Worm (Caenorhabditis elegans) whole organism, L4 larva: Measurements from ENCODE around the gene Y57A10A.31.

Experiments used
- D1046.2 ChIP-seq: fragments of 200-800 bp; sonication (Bioruptor generic); IDR thresholded peaks from 2 replicates; pipeline ENCODE4 v1.3.6; 2022; ENCODE audit warnings: missing genetic modification characterization, missing compliant biosample characterization
- F49E8.2 ChIP-seq: sonication (generic microtip); optimal IDR thresholded peaks from 2 replicates; lab custom pipeline; 2016; ENCODE audit warnings: missing compliant biosample characterization, mild to moderate bottlenecking, missing genetic modification characterization, borderline replicate concordance
- R02D3.7 ChIP-seq: fragments of 150-350 bp; sonication (generic microtip); optimal IDR thresholded peaks from 3 replicates; lab custom pipeline; 2014; ENCODE audit warnings: missing biosample characterization, missing genetic modification characterization
- T20F7.1 ChIP-seq: fragments of 200-800 bp; sonication (Bioruptor generic); optimal IDR thresholded peaks from 2 replicates; lab custom pipeline; 2018; ENCODE audit warnings: mild to moderate bottlenecking, missing genetic modification characterization, missing compliant biosample characterization
- Y48G9A.11 ChIP-seq: fragments of 200-800 bp; sonication (Bioruptor generic); IDR thresholded peaks from 2 replicates; pipeline ENCODE4 v1.3.6; 2022; ENCODE audit warnings: missing genetic modification reagents, missing genetic modification characterization, missing compliant biosample characterization
- ZK337.2 ChIP-seq: fragments of 200-800 bp; sonication (Bioruptor generic); IDR thresholded peaks from 2 replicates; pipeline ENCODE4 v1.3.6; 2022; ENCODE audit warnings: missing genetic modification reagents, missing genetic modification characterization, missing compliant biosample characterization
- ZK546.5 ChIP-seq, 2 experiments: sonication (generic microtip); optimal IDR thresholded peaks; 2 replicates each; lab custom pipeline; 2017; ENCODE audit warnings: missing biosample characterization in 2 of 2, missing genetic modification characterization in 2 of 2
- aly-2 ChIP-seq: sonication (generic microtip); optimal IDR thresholded peaks from 2 replicates; lab custom pipeline; 2018; ENCODE audit warnings: missing biosample characterization, missing genetic modification characterization
- ceh-62 ChIP-seq: sonication (generic microtip); optimal IDR thresholded peaks from 2 replicates; lab custom pipeline; 2017; ENCODE audit warnings: missing biosample characterization, missing genetic modification characterization
- cey-2 ChIP-seq: sonication (generic microtip); optimal IDR thresholded peaks from 3 replicates; lab custom pipeline; 2017; ENCODE audit warnings: missing genetic modification characterization, mild to moderate bottlenecking, missing compliant biosample characterization, antibody characterized with exemption, borderline replicate concordance; ENCODE audit not compliant: insufficient read depth
- daf-12 ChIP-seq: fragments of 150-350 bp; optimal IDR thresholded peaks from 2 replicates; lab custom pipeline; 2014; ENCODE audit warnings: missing biosample characterization, missing genetic modification reagents, missing genetic modification characterization
- daf-8 ChIP-seq: fragments of 200-800 bp; sonication (Bioruptor generic); IDR thresholded peaks from 2 replicates; pipeline ENCODE4 v1.3.6; 2022; ENCODE audit warnings: missing genetic modification characterization, missing compliant biosample characterization
- dmd-6 ChIP-seq: fragments of 200-800 bp; sonication (Bioruptor generic); IDR thresholded peaks from 2 replicates; pipeline ENCODE4 v1.3.6; 2022; ENCODE audit warnings: missing genetic modification reagents, missing genetic modification characterization, missing compliant biosample characterization
- dmd-9 ChIP-seq: fragments of 200-800 bp; sonication (Bioruptor generic); IDR thresholded peaks from 2 replicates; pipeline ENCODE4 v1.3.6; 2022; ENCODE audit warnings: missing genetic modification reagents, missing genetic modification characterization, missing compliant biosample characterization
- dpl-1 ChIP-seq: fragments of 150-350 bp; optimal IDR thresholded peaks from 2 replicates; lab custom pipeline; 2014; ENCODE audit warnings: missing biosample characterization, missing genetic modification reagents, missing genetic modification characterization
- egl-27 ChIP-seq: sonication (generic microtip); optimal IDR thresholded peaks from 3 replicates; lab custom pipeline; 2017; ENCODE audit warnings: missing biosample characterization, missing genetic modification reagents, missing genetic modification characterization
- hif-1 ChIP-seq, 2 experiments: sonication (generic microtip); optimal IDR thresholded peaks; 2 replicates each; lab custom pipeline; 2016 to 2017; ENCODE audit warnings: missing compliant biosample characterization in 2 of 2, missing genetic modification characterization in 2 of 2, missing genetic modification reagents in 2 of 2, missing genotype in 2 of 2, mild to moderate bottlenecking in 1 of 2
- lim-7 ChIP-seq: fragments of 200-800 bp; sonication (Bioruptor generic); IDR thresholded peaks from 2 replicates; pipeline ENCODE4 v1.3.6; 2022; ENCODE audit warnings: missing genetic modification characterization, missing compliant biosample characterization
- lin-38 ChIP-seq: fragments of 200-800 bp; sonication (Bioruptor generic); IDR thresholded peaks from 2 replicates; pipeline ENCODE4 v1.3.6; 2022; ENCODE audit warnings: missing genetic modification reagents, missing genetic modification characterization, missing compliant biosample characterization
- lin-39 ChIP-seq: fragments of 150-350 bp; optimal IDR thresholded peaks from 2 replicates; lab custom pipeline; 2014; ENCODE audit warnings: missing biosample characterization, missing genetic modification reagents, missing genetic modification characterization
- lsy-2 ChIP-seq, 2 experiments: fragments of 150-350 bp in 1 of 2; sonication (generic microtip) in 1 of 2; optimal IDR thresholded peaks; 2 replicates each; lab custom pipeline; 2014 to 2017; ENCODE audit warnings: missing biosample characterization in 2 of 2, missing genetic modification characterization in 2 of 2
- mxl-2 ChIP-seq: fragments of 200-800 bp; sonication (Bioruptor generic); conservative IDR thresholded peaks from 2 replicates; pipeline ENCODE4 v1.3.6; 2022; ENCODE audit warnings: missing genetic modification reagents, missing genetic modification characterization, missing compliant biosample characterization
- nhr-10 ChIP-seq: fragments of 150-350 bp; optimal IDR thresholded peaks from 2 replicates; lab custom pipeline; 2014; ENCODE audit warnings: missing biosample characterization, missing genetic modification characterization
- nhr-102 ChIP-seq: sonication (generic microtip); optimal IDR thresholded peaks from 2 replicates; lab custom pipeline; 2016; ENCODE audit warnings: mild to moderate bottlenecking, missing genetic modification characterization, moderate library complexity, missing compliant biosample characterization
- nhr-237 ChIP-seq: sonication (generic microtip); optimal IDR thresholded peaks from 2 replicates; lab custom pipeline; 2017; ENCODE audit warnings: missing biosample characterization, missing genetic modification characterization
- nhr-25 ChIP-seq: sonication (generic microtip); optimal IDR thresholded peaks from 2 replicates; lab custom pipeline; 2017; ENCODE audit warnings: missing genetic modification characterization, mild to moderate bottlenecking, missing compliant biosample characterization, antibody characterized with exemption, moderate library complexity, borderline replicate concordance; ENCODE audit not compliant: insufficient read depth
- nhr-42 ChIP-seq: fragments of 200-800 bp; sonication (Bioruptor generic); IDR thresholded peaks from 2 replicates; pipeline ENCODE4 v1.3.6; 2022; ENCODE audit warnings: missing genetic modification characterization, missing compliant biosample characterization
- nhr-76 ChIP-seq: fragments of 150-350 bp; optimal IDR thresholded peaks from 2 replicates; lab custom pipeline; 2014; ENCODE audit warnings: missing biosample characterization, missing genetic modification characterization
- set-16 ChIP-seq: fragments of 200-800 bp; sonication (Bioruptor generic); IDR thresholded peaks from 2 replicates; pipeline ENCODE4 v1.3.6; 2022; ENCODE audit warnings: missing genetic modification reagents, missing genetic modification characterization, missing compliant biosample characterization
- snpc-4 ChIP-seq: fragments of 150-350 bp; optimal IDR thresholded peaks from 2 replicates; lab custom pipeline; 2014; ENCODE audit warnings: missing biosample characterization, missing genetic modification characterization
- unc-130 ChIP-seq: sonication (generic microtip); optimal IDR thresholded peaks from 2 replicates; lab custom pipeline; 2016; ENCODE audit warnings: missing genetic modification reagents, missing genetic modification characterization, missing compliant biosample characterization
- unc-62 ChIP-seq, 3 experiments: fragments of 150-350 bp in 1 of 3; sonication (generic microtip); optimal IDR thresholded peaks in 2 of 3; peaks in 1 of 3; 1 replicate in 1 of 3; 2 replicates in 2 of 3; lab custom pipeline; 2014 to 2017; ENCODE audit warnings: missing biosample characterization in 3 of 3, missing genetic modification characterization in 3 of 3, missing genetic modification reagents in 3 of 3, missing genotype in 1 of 3
- zag-1 ChIP-seq: fragments of 150-350 bp; optimal IDR thresholded peaks from 2 replicates; lab custom pipeline; 2014; ENCODE audit warnings: missing biosample characterization, missing genetic modification characterization
- zip-11 ChIP-seq: fragments of 200-800 bp; sonication (Bioruptor generic); IDR thresholded peaks from 2 replicates; pipeline ENCODE4 v1.3.6; 2022; ENCODE audit warnings: missing genetic modification characterization, missing compliant biosample characterization
- zip-2 ChIP-seq: fragments of 150-350 bp; optimal IDR thresholded peaks from 2 replicates; lab custom pipeline; 2014; ENCODE audit warnings: missing biosample characterization, missing genetic modification characterization

The Y57A10A.31 gene

DNA sequence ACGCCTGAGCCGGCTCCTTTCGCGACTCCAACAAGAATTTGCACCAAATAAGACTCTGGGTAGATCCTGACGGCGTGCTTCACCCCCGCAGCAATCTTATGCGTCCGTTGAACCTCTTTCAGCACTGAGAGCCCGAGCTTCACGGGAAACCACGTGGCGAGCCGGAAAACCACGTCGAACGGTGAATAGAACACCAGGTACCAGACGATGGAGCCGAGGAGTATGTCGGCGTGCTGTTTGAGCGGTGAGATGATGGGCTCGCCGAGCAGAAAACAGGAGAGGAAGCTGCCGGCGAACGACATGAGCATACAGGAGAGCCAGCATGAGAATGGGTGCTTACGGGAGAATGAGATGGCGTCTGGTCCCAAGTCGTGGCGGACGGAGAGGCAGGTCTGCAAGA is 10.6 kb upstream of the Y57A10A.31 start:
- no peak for TF ChIP-seq nhr-25 (tag; lab: Kevin White, UChicago)
- no peak for TF ChIP-seq dmd-9 (GFP tag; lab: Robert Waterston, UW)
- TF ChIP-seq nhr-10 (tag; lab: Kevin White, UChicago): no peak
- peak; percentile 77 for TF ChIP-seq set-16 (GFP tag; lab: Robert Waterston, UW)
- no peak for TF ChIP-seq zip-11 (GFP tag; lab: Robert Waterston, UW)
- TF ChIP-seq D1046.2 (GFP tag; lab: Robert Waterston, UW): 0 out of 2 replicates have a peak, but pooled peaks have one; percentile 22
- no peak for TF ChIP-seq cey-2 (tag; lab: Kevin White, UChicago)
- TF ChIP-seq nhr-42 (GFP tag; lab: Robert Waterston, UW): no peak

DNA sequence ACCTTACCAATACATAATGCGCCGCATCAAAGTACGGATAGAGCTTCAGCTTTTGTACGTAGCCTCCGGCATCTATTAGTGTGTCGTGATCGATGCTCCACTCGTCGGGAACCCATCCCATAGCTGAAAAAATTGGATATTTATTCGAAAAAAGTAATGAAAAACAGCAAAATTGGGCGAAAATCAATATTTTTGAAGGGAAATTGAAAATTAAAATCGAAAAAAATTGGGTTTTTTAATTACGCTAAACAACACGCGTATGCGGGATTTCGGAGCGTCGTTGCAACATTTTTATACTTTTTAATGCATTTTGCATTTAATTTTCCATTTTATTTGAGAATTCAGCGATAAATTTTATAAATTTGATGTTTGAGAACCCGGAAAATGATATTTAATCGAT is 9.9 kb upstream of the Y57A10A.31 start, which contains the start of the genes tric-1B.2 and Y57A10A.29:
tric-1B.2 (minus strand) TSS at position 129 of the 400 bp plus-strand sequence.
Y57A10A.29 (plus strand) TSS at position 303 of the 400 bp plus-strand sequence.
- TF ChIP-seq lim-7 (GFP tag; lab: Robert Waterston, UW) (no peak), T20F7.1 (GFP tag; lab: Kevin White, UChicago) (peak; percentile 93), Y48G9A.11 (GFP tag; lab: Robert Waterston, UW) (peak; percentile 77)

DNA sequence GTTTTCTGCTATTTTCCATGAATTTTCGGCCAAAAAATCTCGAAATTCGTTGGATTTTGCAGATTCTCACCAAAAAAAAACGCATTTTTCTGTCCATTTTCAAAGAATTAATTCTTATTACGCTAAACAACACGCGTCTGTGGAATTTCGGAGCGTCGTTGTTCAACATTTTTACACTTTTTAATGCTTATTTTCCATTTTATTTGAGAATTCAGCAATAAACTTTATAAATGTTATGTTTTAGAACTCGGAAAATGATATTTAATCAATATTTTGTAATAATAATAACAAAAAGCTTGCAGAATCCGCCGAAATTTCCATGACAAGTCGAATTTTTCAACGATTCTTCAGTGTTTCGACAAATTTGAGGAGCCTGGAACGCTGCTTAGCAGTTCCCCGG is 8.8 kb upstream of the Y57A10A.31 start, which contains the start of gene ife-5:
ife-5 (plus strand) TSS at position 301 of the 400 bp plus-strand sequence.
- TF ChIP-seq dpl-1 (no peak), cey-2 (tag; lab: Kevin White, UChicago) (no peak), Y48G9A.11 (GFP tag; lab: Robert Waterston, UW) (peak; percentile 38; the same call in 1 of the 2 replicates), T20F7.1 (GFP tag; lab: Kevin White, UChicago) (peak; percentile 10), dmd-6 (GFP tag; lab: Robert Waterston, UW) (no peak)

DNA sequence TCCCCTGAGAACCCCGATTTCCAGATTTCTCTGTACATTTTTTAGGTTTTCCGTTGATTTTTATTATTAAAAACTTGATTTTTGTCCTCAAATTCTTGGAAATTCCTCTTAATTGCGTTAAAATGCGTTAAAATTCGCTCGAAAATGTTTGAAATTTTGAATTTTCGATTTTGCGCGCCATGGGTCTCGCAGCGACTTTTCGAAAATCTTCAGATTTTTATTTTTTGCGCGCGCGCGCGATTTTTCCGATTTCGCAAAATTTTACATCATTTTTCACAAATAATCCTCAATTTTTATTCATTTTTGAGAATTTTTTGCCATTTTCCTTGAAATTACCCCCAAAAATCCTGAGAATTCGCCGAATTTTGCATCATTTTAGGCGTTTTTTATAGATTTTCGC is 5.1 kb upstream of the Y57A10A.31 start:
- TF ChIP-seq lin-38 (GFP tag; lab: Robert Waterston, UW): peak; percentile 50
- TF ChIP-seq lsy-2 (tag; optimal IDR thresholded peaks at IDR 0.05; lab: Kevin White, UChicago): no peak
- TF ChIP-seq ZK337.2: no peak
- TF ChIP-seq dmd-6 (GFP tag; lab: Robert Waterston, UW): no peak
- TF ChIP-seq daf-8: no peak
- peak; percentile 15 for TF ChIP-seq unc-130
- TF ChIP-seq nhr-76 (tag; lab: Kevin White, UChicago): no peak
- no peak for TF ChIP-seq zip-2
- TF ChIP-seq Y48G9A.11 (GFP tag; lab: Robert Waterston, UW): peak; percentile 84
- TF ChIP-seq ceh-62 (tag; lab: Kevin White, UChicago): no peak
- TF ChIP-seq unc-62 (GFP tag; optimal IDR thresholded peaks at IDR 0.05 in 1 of 2; lab: Kevin White, UChicago): peak in 1 of 2 experiments; percentile 86
- no peak for TF ChIP-seq unc-62 (tag; optimal IDR thresholded peaks at IDR 0.05; lab: Kevin White, UChicago)
- no peak for TF ChIP-seq ZK546.5 (tag; optimal IDR thresholded peaks at IDR 0.05; lab: Kevin White, UChicago)

DNA sequence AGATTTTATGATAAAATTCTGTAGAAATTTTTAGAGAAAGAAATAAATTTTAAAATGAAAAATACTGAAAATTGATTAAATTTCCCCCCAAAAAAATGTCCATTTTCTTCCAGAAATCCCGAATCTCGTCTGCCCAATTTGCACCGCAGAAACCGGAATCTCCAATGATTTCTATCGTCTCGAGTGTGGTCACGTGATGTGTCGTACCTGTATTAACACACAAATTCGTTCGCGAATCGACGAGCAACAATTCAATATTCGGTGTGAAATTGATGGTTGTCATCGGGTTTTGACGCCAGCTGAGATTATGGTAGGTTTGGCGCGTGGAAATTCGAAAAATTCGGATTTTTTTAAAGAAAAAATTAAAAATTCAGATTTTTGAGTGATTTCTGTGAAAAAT is 7.4 kb downstream of the Y57A10A.31 start:
- TF ChIP-seq lin-39 (tag; lab: Kevin White, UChicago): no peak
- TF ChIP-seq daf-12 (tag; lab: Kevin White, UChicago): no peak
- TF ChIP-seq hif-1 (tag; optimal IDR thresholded peaks at IDR 0.05; lab: Kevin White, UChicago): no peak
- TF ChIP-seq snpc-4: no peak
- no peak for TF ChIP-seq nhr-25 (tag; lab: Kevin White, UChicago)
- TF ChIP-seq F49E8.2 (tag; lab: Kevin White, UChicago): no peak
- no peak for TF ChIP-seq Y48G9A.11 (GFP tag; lab: Robert Waterston, UW)
- no peak for TF ChIP-seq nhr-237 (tag; lab: Kevin White, UChicago)
- TF ChIP-seq aly-2 (tag; lab: Kevin White, UChicago): no peak
- TF ChIP-seq zip-11 (GFP tag; lab: Robert Waterston, UW): no peak
- no peak for TF ChIP-seq ZK337.2
- TF ChIP-seq nhr-102 (tag; lab: Kevin White, UChicago): no peak
- no peak for TF ChIP-seq egl-27 (tag; lab: Kevin White, UChicago)
- no peak for TF ChIP-seq zag-1 (tag; lab: Kevin White, UChicago)
- no peak for TF ChIP-seq mxl-2 (GFP tag; lab: Robert Waterston, UW)
- TF ChIP-seq R02D3.7: no peak
